Fruit fly (Drosophila melanogaster) whole organism, prepupa: ENCODE results near the gene CG14883.

ENCODE experiments used
- Blimp-1 ChIP-seq: fragments of 200-800 bp; sonication (Bioruptor generic); optimal IDR thresholded peaks from 3 replicates; lab custom pipeline; 2017; ENCODE audit warnings: missing biosample characterization, missing genetic modification characterization, mild to moderate bottlenecking, moderate library complexity, missing genetic modification reagents
- Lpt ChIP-seq: fragments of 200-800 bp; sonication (Bioruptor generic); optimal IDR thresholded peaks from 3 replicates; lab custom pipeline; 2016; ENCODE audit warnings: missing biosample characterization, missing genetic modification characterization

dm6 chr3R:16498859-16499258 lies 43.0 kb downstream of the CG14883 start, which contains the start of gene Gr89a:
- TF ChIP-seq Lpt (GFP tag; lab: Kevin White, UChicago) (no peak), Blimp-1 (GFP tag; lab: Kevin White, UChicago) (no peak)
